Worm (Caenorhabditis elegans): ENCODE measurements around the gene snx-14.

Gene snx-14

ce11 chrII:13531118-13531517 is at the start of gene snx-14:
snx-14 (minus strand) TSS chrII:13531218.
- no peak for TF ChIP-seq unc-62 (GFP tag; optimal IDR thresholded peaks at IDR 0.05)

DNA sequence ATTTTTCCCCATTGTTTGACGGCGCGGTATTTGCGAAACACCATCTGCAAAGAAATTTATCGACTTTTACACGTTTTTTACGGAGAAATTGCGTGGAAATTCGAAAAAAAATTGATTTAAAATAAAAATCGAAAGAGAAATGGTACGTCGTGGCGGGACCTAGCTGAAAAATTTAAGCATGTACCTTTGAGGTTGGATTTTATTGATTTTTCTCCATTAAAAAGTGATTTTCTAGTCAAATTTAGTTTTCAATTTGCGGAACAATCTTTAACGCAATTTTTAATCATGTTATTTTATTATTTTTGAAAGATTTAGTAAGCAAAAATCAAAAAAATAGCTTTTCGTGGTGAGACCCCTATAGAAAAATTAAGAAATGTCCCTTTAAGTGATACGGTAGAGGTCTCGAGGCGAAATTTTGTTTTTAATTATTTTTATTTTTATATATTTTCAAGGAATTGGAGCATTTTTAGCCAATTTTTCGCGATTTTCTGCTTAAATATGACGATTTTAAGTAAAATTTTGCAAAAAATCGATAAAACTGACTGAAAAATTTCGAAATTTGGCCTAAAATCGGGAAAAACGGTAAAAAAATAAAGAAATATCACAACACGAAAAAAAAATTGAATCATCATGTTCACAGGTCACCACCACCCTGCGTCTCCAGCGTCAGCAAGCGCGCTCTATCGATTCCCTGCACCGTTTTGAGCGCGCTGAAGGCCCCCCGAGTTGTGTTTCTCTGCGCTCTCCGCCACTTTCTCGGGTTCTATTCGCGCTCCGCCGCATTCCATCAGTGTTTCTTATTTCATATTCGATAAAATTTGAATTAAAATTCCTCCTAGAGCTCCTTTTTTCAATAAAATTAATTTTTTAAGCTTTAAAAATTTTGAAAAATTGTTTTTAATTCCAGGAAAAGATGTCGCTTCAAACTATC is 44.3 kb upstream of the snx-14 start, which contains the start of the genes mrpl-37 and lin-38:
Gene mrpl-37, minus strand, starts transcription at position 51 of the 931 bp plus-strand sequence.
Gene lin-38, plus strand, starts transcription at position 908 of the 931 bp plus-strand sequence.
- no peak for TF ChIP-seq unc-62 (GFP tag; optimal IDR thresholded peaks at IDR 0.05)

DNA sequence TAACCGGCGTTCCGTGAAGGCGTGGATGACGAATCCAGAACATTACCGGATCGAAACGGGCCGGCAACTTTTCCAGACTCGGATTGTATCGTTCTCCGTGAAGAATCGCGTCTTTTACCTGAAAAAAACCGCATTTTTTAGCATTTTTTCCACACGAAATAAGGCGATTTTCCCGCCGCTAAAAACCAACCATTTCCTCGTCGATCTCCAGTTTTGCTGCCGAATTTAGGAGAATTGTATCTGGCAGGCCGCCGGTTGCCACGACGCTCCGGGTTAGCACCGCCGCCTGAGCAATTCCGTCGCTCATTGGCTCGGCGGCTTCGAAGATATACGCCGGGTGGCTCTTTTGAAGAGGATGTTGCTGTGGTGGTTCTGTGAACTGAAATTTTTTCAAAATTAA is 43.4 kb upstream of the snx-14 start:
- no peak for TF ChIP-seq unc-62 (GFP tag; optimal IDR thresholded peaks at IDR 0.05)

- TF ChIP-seq unc-62 (GFP tag; optimal IDR thresholded peaks at IDR 0.05), result no peak
Observed at ce11 chrII:13567871-13568270, 36.9 kb upstream of the snx-14 start, which contains the start of gene Y48E1B.3. Y48E1B.3 (minus strand) TSS chrII:13567971.

DNA sequence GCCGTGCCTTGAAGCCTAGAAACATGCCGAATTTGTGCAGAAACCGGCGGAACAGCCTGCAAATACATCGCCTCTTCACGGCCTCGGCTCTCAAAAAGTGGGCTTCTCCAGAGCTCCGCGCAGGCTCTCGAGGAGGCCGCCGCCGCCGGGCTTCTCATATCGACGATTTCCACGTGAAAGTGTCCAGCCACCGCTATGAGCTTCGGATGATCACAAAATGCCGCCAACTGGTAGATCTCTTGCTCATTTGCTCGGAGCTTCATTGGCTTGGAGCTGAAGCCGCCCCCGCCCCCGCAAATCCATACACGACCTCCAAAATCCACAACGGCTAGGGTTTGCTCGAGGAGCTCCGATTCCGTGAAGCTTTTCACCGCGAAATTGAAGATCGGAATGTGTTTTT is 29.5 kb upstream of the snx-14 start:
- TF ChIP-seq unc-62 (GFP tag; optimal IDR thresholded peaks at IDR 0.05), result no peak

DNA sequence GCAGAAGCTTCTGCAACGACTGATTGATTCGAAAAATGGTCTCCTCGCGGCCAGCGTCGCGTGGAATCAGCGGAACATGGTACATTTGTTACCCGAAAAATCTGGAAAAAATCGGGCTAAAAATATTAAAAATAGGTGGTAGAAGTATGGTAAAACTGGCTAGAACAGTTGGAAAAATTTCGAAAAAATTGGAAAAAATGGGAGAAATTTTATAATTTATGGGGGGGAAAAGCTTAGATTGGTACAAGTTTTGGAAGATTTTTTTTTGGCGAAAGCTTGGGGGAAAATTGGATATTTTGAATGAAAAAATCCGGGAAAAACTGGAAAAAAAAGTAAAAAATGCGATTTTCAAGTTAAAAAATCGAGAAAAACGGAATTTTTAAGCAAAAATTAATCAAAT is 16.5 kb upstream of the snx-14 start, which contains the start of gene ddl-2:
Gene ddl-2, minus strand, starts transcription at position 101 of the 400 bp plus-strand sequence.
- no peak for TF ChIP-seq unc-62 (GFP tag; optimal IDR thresholded peaks at IDR 0.05)

- no peak for TF ChIP-seq unc-62 (GFP tag; optimal IDR thresholded peaks at IDR 0.05)
Observed at ce11 chrII:13542991-13543390, 12.0 kb upstream of the snx-14 start.

- no peak for TF ChIP-seq unc-62 (GFP tag; optimal IDR thresholded peaks at IDR 0.05)
Observed at ce11 chrII:13540956-13541355, 9.9 kb upstream of the snx-14 start, which contains the start of the genes noa-1 and Y48E1B.17. noa-1 (minus strand) TSS chrII:13541056. Y48E1B.17 (minus strand) TSS chrII:13541084.

DNA sequence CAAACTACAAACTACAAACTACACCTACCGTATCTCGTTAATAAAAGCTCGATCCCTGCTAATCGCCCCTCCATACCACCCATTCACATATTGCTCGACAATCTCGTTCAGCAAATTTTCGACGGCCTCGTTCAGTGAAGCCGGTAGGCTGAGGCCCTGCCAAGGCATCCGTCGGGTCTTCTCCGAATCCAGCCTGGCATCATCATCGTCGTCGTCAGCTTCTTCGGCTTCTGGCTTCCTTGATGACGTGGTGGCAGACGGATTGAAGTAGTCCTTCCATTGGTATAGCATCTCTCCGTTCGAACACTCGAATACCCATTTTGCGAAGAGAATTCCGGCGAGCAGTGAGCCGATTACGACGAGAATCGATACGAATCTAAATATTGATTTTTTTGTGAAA is 361 bp downstream of the snx-14 start:
- no peak for TF ChIP-seq unc-62 (GFP tag; optimal IDR thresholded peaks at IDR 0.05)

DNA sequence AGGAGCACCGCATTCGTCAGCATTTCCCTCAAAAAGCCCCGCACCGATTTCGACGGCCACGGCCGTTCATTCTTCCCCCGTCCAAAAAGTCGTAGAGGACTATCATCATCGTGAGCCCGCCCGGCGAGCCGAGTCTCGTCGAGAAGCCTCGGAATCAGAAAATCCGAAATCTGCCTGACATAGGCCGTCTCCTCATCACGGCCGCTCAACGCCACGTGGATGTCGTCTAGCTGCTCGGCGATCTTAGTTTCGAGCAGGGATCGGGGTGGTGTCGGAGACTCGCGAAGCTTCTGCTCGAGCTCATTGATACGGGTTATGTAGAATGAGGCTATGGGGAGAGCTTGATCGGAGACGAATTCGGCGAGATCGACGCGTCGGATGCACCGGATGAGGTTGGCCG is 1.9 kb downstream of the snx-14 start:
- TF ChIP-seq unc-62 (GFP tag; optimal IDR thresholded peaks at IDR 0.05), result no peak

ce11 chrII:13521977-13522404 is 9.0 kb downstream of the snx-14 start:
- TF ChIP-seq unc-62 (GFP tag; optimal IDR thresholded peaks at IDR 0.05), result no peak

DNA sequence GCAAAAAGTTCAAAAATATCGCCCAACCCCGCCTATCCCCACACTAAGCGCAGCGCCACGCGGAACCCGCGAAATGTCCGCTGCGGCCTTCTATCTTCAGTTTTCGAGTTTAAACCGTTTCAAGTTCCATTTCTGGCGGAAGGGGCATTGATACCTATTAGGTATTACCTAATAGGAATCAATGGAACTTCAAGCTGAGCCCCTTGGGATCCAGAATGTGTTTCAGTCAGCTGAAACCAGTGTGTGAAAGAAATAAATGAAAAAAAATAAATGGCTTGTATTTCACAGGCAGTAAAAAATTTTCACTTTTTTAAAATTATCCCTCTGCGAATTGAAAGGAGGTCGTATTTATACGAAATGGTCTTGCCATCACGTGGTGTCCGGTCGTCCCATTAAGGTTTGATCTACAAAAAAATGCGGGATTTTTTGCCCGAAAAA is 9.8 kb downstream of the snx-14 start:
- TF ChIP-seq unc-62 (GFP tag; optimal IDR thresholded peaks at IDR 0.05), result no peak

DNA sequence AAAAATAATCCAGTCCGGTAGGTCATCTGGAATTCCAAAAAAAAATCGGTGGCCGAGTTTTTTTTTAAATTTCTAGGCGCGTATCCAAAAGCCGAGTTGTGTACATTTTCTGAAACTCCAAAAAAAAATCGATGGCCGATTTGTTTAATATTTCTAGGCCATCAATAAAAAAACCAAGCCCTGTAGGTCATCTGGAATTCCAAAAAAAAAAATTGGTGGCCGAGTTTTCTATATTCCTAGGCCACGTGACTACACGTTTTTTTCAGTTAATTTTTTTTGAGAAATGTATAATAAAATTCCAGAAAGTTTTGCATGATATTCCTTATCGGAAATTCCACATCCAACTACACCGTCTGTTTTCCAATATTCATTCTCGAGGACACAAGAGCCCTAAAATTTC is 13.4 kb downstream of the snx-14 start, which contains the start of gene sre-45:
Gene sre-45, plus strand, starts transcription at position 301 of the 400 bp plus-strand sequence.
- no peak for TF ChIP-seq unc-62 (GFP tag; optimal IDR thresholded peaks at IDR 0.05)

- no peak for TF ChIP-seq unc-62 (GFP tag; optimal IDR thresholded peaks at IDR 0.05)
Observed at ce11 chrII:13515813-13516212, 15.2 kb downstream of the snx-14 start.

ce11 chrII:13508607-13509006 is 22.4 kb downstream of the snx-14 start:
- no peak for TF ChIP-seq unc-62 (GFP tag; optimal IDR thresholded peaks at IDR 0.05)

DNA sequence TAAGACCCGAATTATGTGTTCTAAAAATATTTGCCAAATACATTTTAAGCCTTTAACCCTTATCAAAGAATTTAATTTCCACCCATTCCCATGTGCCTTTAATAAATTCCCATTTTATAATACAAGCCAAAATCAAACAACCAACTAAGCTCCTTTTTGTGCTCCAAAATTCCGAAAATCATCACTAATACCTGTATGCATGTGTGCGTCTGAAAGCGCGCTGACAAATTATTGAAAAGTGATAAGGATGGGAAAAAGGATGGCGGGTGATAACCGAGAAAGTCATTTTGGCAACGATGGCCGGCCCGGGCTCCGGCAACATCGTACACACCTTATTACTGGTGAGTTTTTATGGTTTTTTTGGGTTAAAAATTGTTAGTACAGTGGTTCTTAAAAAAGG is 23.5 kb downstream of the snx-14 start, which contains the start of gene nep-17:
Gene nep-17, plus strand, starts transcription at position 285 of the 400 bp plus-strand sequence.
- no peak for TF ChIP-seq unc-62 (GFP tag; optimal IDR thresholded peaks at IDR 0.05)

All from whole organism, dauer.